Worm (Caenorhabditis elegans): ENCODE data around the gene lir-2.
A peak's percentile ranks its signal among the peaks of the same experiment; 100 is the strongest.

Gene lir-2

DNA sequence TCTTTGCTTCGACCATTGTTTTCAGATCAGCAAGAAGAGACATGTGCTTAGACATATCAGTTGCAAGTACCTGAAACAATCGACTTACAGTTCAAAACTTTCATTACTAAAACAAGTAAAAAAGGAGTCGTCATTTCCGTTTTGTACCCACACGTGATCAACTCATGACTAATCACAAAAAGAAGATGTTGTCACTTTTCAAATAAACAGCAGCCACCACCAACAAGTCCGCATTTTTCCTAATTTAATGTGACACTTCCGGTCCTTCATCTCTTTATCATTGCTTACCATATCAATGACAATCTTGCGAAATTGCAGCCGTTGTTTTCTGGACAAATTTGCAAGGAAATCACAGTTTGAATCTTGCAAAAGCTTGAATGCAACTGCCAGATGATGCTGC, 38.4 kb upstream of the lir-2 start (continued):
- TF ChIP-seq elt-3 (tag; optimal IDR thresholded peaks at IDR 0.05) (peak in 4 of 6 experiments; percentile 36 to 80 (median 54)), dpl-1 (GFP tag; optimal IDR thresholded peaks at IDR 0.05) (peak in 1 of 3 experiments; percentile 1)

DNA sequence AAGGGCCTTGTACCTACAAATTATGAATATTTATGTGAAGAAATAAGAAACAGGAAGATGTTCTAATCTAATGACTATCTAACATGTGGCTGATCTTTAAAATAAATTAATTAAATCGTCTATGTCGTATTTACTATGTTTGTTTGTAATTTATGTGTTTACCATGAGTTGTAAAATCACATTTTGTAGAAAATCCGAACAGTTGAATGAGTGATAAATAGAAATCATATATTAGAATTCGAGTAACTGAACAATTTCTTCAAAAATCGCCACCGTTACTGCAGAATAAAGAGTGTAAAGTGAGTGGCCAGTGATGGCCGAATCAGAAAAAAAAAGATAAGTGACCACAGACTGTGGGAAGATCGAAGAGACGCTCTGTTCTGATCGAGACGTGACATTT, 37.0 kb upstream of the lir-2 start:
- TF ChIP-seq alr-1 (tag; optimal IDR thresholded peaks at IDR 0.05; ENCODE audit: borderline replicate concordance) (no peak), unc-130 (tag; optimal IDR thresholded peaks at IDR 0.05) (no peak), ceh-82 (tag; optimal IDR thresholded peaks at IDR 0.05) (no peak)

DNA sequence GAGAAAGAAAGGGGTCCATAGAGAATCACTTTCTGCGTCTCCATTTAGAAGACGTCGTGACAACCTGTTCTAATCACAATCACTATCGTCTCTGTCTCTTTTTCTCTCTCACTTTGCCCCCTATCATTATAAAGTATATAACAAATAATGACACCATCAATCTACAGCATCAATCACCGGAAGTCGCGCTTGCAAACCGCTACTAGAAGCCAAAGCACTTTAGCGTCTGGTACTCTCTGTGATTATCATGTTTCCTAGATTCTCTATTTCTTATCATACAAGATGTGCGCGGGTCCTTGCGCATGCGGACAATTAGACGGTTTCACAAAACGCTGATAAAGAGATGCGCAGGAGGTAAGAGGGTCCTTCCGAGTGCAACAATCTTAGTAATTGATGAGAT, 35.9 kb upstream of the lir-2 start:
- TF ChIP-seq ets-5 (GFP tag; IDR thresholded peaks at IDR 0.05) (no peak), snu-23 (GFP tag; optimal IDR thresholded peaks at IDR 0.05) (peak; percentile 23), egl-27 (tag; optimal IDR thresholded peaks at IDR 0.05) (peak in 1 of 2 experiments; percentile 36), ztf-4 (tag; optimal IDR thresholded peaks at IDR 0.05) (peak; percentile 34), elt-2 (tag; optimal IDR thresholded peaks at IDR 0.05) (no peak), nhr-12 (tag; optimal IDR thresholded peaks at IDR 0.05) (no peak), unc-130 (tag; optimal IDR thresholded peaks at IDR 0.05) (peak; percentile 58), nhr-20 (tag; optimal IDR thresholded peaks at IDR 0.05) (peak; percentile 30), zag-1 (tag; optimal IDR thresholded peaks at IDR 0.05) (no peak), tbx-2 (tag; optimal IDR thresholded peaks at IDR 0.05) (peak; percentile 37), grh-1 (GFP tag; IDR thresholded peaks at IDR 0.05) (peak; percentile 62), blmp-1 (tag; optimal IDR thresholded peaks at IDR 0.05) (peak; percentile 88), fkh-4 (tag; optimal IDR thresholded peaks at IDR 0.05; ENCODE audit: borderline replicate concordance) (no peak), tlp-1 (tag; optimal IDR thresholded peaks at IDR 0.05) (no peak), nhr-71 (tag; optimal IDR thresholded peaks at IDR 0.05) (peak; percentile 49), mdl-1 (tag; optimal IDR thresholded peaks at IDR 0.05) (peak in 1 of 2 experiments; percentile 21), egl-13 (tag; optimal IDR thresholded peaks at IDR 0.05) (no peak), alr-1 (tag; optimal IDR thresholded peaks at IDR 0.05; ENCODE audit: borderline replicate concordance) (no peak), nhr-85 (tag) (peak; percentile 90), elt-3 (tag; optimal IDR thresholded peaks at IDR 0.05) (peak in 5 of 6 experiments; percentile 31 to 85 (median 79)), ceh-63 (GFP tag; optimal IDR thresholded peaks at IDR 0.05) (no peak), ceh-88 (GFP tag; IDR thresholded peaks at IDR 0.05) (no peak), efl-3 (GFP tag; optimal IDR thresholded peaks at IDR 0.05) (no peak), nhr-19 (GFP tag; conservative IDR thresholded peaks at IDR 0.05) (peak; percentile 25; the same call in 1 of the 2 replicates), mep-1 (tag; optimal IDR thresholded peaks at IDR 0.05) (peak; percentile 7), lin-14 (GFP tag; optimal IDR thresholded peaks at IDR 0.05) (peak; percentile 9), irx-1 (tag; optimal IDR thresholded peaks at IDR 0.05) (no peak)

DNA sequence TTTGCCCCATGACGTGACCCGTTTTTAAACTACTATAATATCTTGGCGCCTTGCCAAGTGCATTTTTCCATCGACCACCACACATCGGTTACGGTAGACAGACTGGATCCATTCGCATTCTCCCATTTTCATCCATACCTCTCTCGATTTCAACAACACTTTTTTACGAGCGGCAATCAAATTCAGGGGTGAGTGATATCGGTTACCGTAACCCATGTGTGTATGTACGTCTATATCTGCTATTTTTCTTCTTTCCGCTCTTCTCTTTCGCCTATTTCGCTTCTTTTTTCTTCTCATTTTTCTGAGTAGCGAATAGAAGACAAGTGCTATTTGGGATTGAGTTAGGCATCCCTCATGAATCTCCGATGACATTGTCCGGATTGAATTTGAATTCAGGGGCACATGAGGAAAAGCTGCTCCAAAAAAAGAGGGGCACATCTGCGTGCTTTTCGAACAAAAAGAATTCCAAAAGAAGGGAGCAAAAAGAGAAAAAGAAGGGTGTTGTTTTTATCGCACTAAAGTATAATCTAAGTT, 35.3 kb upstream of the lir-2 start:
- TF ChIP-seq lin-35 (GFP tag; optimal IDR thresholded peaks at IDR 0.05) (peak in 1 of 2 experiments; percentile 19), lsy-2 (tag; optimal IDR thresholded peaks at IDR 0.05) (peak in 1 of 2 experiments; percentile 87), F16B12.6 (tag; optimal IDR thresholded peaks at IDR 0.05) (no peak), ces-1 (GFP tag; optimal IDR thresholded peaks at IDR 0.05) (no peak), nhr-76 (tag; optimal IDR thresholded peaks at IDR 0.05) (no peak), blmp-1 (tag; optimal IDR thresholded peaks at IDR 0.05) (peak; percentile 61), mdl-1 (tag; optimal IDR thresholded peaks at IDR 0.05) (no peak), tbx-2 (tag; optimal IDR thresholded peaks at IDR 0.05) (no peak), nhr-28 (tag; optimal IDR thresholded peaks at IDR 0.05) (no peak), aha-1 (tag; optimal IDR thresholded peaks at IDR 0.05) (no peak), fkh-10 (GFP tag; optimal IDR thresholded peaks at IDR 0.05) (peak; percentile 85), unc-86 (tag; optimal IDR thresholded peaks at IDR 0.05) (no peak), lin-14 (GFP tag; optimal IDR thresholded peaks at IDR 0.05) (peak; percentile 60), efl-1 (optimal IDR thresholded peaks at IDR 0.05) (no peak), efl-1 (GFP tag; optimal IDR thresholded peaks at IDR 0.05 in 1 of 2) (no peak), lin-15B (tag; optimal IDR thresholded peaks at IDR 0.05) (no peak), unc-98 (GFP tag; IDR thresholded peaks at IDR 0.05) (no peak), elt-3 (tag; optimal IDR thresholded peaks at IDR 0.05) (peak in 2 of 6 experiments; percentile 26 to 33), sox-4 (tag; optimal IDR thresholded peaks at IDR 0.05) (no peak)
